Fruit fly (Drosophila melanogaster) S2 (cell line): ENCODE results near the gene slmb.

Source experiments
- CG8478 ChIP-seq: fragments of >200 bp; optimal IDR thresholded peaks from 2 replicates; lab custom pipeline; 2018
- CTCF ChIP-seq, 2 experiments: fragments of >200 bp; optimal IDR thresholded peaks; 2 replicates each; lab custom pipeline; 2018

slmb gene

DNA sequence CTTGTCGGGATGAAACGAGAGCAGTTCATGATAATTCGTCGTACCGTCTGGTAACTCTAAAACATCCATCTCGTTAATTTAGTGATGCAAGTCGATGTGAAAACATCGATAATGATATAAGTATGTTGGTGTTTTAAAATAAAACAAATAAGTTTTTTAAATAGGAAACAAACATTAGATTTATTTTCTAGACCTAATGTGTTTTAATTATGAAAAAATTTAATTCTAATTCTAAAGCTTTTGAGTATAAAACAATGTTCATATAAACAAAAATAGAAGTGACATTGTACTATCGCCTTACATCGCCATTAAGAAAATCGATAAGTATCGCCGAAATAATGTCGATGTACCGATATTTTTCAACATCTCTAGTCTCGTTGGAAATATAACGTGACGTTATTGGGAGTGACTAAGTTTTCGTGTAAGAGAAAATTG is 16.2 kb downstream of the slmb start, which contains the start of gene Rab11:
TSS of gene Rab11 (plus strand) at position 363 of the 435 bp plus-strand sequence.
- no peak for TF ChIP-seq CG8478 (lab: Kevin White, UChicago)
- no peak for TF ChIP-seq CTCF (optimal IDR thresholded peaks at IDR 0.05; lab: Kevin White, UChicago)

DNA sequence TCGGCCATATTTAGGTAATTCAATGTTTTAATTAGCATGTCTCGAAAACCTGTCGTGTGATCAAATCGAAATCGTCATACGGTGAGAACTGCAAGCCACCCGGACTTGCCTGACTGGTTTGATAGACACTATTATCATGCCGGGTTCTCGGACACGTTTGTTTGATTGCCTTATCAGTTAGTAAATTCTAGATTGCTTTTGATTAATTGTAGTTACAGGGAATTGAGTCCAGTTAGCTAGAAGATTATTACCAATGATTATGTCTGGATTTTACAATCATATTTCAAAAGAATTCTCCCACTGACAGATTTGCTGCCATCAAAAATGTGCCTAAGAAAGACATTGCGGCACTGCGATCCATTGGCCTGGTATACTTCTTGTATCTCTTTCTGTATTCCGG is 17.6 kb downstream of the slmb start:
- no peak for TF ChIP-seq CTCF (optimal IDR thresholded peaks at IDR 0.05; lab: Kevin White, UChicago)
- TF ChIP-seq CG8478 (lab: Kevin White, UChicago) = no peak

DNA sequence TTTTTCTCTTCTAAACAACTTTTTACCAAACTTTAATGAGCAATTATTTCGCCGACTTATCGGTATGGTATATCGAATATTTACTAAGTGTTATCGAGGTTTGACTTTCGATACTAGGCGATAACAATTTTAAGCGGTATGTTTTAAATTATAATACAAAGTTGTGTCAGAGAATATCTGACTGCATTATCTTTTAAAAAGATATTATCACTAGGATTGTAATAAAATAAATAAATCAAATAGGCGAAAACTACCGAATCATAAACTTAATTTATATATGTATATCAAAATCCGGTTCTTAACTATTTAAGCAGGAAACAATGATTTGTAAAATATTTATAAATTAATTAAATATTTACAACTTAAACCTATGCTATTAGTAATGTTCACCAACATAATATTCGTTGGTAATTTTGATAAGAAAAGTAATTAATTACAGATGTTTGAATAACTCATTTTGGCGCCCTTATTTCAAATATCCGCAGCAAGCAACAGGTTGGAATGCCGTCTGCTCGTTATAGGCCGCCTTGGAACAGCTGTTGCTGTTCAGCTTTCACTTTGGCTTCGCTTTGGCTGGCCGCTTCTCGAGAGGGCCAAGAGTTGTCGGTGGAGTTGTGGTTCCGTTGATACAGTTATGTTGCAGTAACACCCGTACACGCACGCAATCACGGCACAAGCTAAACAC is 19.2 kb downstream of the slmb start, which contains the start of the genes Sec15 and rtet:
TSS of gene Sec15 (minus strand) at position 66 of the 685 bp plus-strand sequence.
TSS of gene rtet (plus strand) at position 540 of the 685 bp plus-strand sequence.
- TF ChIP-seq CTCF (optimal IDR thresholded peaks at IDR 0.05; lab: Kevin White, UChicago) (no peak), CG8478 (lab: Kevin White, UChicago) (no peak)

DNA sequence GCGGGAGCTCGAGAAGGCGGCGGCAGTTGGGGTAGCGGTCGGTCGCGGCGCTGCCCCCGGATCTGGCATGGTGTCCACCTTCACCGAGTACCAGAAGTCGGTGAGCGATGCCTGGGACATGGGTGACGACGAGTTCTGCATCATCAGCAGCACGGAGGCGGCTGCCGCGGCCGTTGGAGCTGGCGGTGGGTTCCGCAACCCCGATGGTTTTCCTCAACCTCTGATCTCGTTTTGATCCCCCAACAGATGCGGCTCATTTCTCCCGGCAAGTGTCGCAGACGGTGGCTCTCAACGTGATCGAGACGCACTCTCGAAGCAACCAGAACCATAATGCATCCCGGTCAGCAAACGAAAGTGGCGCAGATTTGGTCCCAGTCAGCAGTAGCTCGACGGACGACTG is 24.8 kb downstream of the slmb start:
- TF ChIP-seq CTCF (optimal IDR thresholded peaks at IDR 0.05; lab: Kevin White, UChicago) = no peak
- TF ChIP-seq CG8478 (lab: Kevin White, UChicago) = no peak

DNA sequence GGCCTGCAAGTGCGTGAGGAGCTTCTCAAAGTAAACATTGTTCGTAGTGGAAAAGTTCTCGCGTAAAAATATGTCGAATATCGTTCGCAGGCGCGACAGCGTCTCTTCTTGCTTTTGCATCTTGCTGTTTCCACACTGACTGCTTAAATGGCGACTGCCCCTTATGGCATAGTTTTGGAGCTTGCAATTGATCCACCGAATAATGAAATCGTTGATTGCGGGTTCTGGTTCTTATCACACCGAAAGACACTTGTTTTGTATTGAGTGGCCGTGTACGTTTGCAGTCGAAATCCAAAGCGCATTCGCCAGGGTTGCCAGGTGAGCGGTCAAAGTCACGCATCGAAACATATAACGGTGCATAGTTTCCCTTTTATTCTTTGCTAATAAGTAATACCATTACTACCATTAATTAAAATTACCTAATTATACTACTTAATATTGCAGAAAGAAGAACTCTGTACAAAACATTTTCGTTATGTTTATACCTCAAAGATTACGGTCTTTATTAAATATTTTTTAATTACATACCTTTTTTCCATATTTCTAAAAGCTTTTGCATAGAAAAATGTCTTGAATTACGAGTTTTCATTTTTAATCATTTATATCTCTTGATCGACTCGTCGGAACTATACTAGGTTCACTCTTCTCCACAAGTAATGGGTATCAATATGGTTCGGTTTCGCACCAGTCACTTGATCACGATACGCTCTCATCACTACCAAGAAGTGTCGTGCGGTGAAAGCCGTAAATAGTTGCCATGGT is 25.7 kb downstream of the slmb start, which contains the start of the genes CG7044 and Tbc1d22:
TSS of gene CG7044 (minus strand) at position 266 of the 762 bp plus-strand sequence.
TSS of gene Tbc1d22 (plus strand) at position 747 of the 762 bp plus-strand sequence.
- TF ChIP-seq CTCF (optimal IDR thresholded peaks at IDR 0.05; lab: Kevin White, UChicago) (no peak), CG8478 (lab: Kevin White, UChicago) (no peak)

DNA sequence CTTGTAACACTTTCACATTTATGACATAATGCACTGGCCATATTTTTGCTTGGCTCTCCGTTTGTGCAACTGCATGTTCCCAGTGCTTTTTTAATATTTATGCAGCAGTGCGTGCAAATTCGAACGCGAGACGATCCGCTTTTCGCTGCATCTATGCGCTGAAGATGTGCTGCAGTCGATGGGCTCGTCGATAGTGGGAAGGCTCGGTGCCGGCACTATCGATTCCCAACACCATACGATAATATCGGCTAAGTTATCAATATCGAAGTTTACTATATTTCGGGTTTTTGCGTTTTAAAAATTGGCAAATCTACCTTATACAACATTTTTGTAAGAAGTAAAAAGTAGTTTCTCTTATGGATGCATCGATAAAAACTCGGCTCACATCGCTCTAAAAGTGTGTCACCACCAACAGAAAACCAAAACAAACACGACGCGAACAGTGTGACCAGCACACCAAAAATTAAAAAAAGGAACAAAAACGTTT is 29.6 kb downstream of the slmb start, which contains the start of gene RhoGAP93B:
TSS of gene RhoGAP93B (minus strand) at position 197 of the 487 bp plus-strand sequence.
- TF ChIP-seq CTCF (optimal IDR thresholded peaks at IDR 0.05; lab: Kevin White, UChicago) = peak; percentile 4 to 10
- TF ChIP-seq CG8478 (lab: Kevin White, UChicago) = no peak

DNA sequence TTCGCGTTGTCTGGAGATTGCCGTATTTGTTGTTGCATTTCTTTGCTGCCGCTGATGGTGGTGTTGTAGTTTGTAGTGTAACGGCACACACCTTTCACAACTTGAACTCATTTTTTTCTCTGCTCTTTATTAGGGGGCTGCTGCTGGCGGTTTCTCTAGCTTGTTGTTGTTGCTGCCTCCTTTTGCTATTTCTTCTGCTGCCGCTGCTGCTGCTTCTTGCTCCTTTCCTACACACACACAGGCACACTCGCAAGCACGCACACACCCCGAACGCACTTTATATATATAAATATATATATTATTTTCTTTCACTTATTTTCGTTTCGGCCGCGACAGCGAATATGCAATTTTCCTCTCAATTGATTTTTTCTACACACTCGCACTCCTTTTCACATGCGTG is 30.1 kb downstream of the slmb start:
- TF ChIP-seq CG8478 (lab: Kevin White, UChicago) (no peak), CTCF (optimal IDR thresholded peaks at IDR 0.05; lab: Kevin White, UChicago) (no peak)

DNA sequence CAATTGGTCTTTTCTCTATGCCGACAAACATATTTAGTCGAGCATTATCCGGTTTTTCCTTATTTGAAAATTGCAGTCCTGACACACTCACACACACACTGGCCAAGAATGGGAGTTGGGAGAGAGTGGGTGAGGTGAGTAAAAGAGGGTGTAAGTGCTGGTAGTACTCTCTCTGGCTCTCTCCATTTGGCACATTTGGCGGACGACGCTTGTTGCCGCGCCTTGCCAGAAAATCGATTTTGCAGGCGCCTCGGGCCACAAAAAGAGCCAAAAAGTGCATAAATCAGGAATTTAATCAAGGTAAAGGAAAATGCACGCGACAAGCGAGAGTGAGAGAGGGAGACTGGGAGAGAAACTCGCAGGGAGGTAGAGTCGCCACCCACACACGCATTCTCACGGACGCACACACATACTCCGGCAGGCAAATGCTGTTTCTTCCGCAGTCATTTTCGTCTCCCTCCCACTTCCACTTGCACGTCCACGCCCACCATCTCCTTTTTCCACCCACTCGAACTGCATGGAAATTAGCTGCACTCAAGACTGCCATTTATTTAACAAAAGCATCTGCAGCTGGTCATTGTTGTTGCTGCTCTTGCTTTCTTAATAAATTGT is 30.6 kb downstream of the slmb start:
- no peak for TF ChIP-seq CTCF (optimal IDR thresholded peaks at IDR 0.05; lab: Kevin White, UChicago)
- TF ChIP-seq CG8478 (lab: Kevin White, UChicago) = no peak

DNA sequence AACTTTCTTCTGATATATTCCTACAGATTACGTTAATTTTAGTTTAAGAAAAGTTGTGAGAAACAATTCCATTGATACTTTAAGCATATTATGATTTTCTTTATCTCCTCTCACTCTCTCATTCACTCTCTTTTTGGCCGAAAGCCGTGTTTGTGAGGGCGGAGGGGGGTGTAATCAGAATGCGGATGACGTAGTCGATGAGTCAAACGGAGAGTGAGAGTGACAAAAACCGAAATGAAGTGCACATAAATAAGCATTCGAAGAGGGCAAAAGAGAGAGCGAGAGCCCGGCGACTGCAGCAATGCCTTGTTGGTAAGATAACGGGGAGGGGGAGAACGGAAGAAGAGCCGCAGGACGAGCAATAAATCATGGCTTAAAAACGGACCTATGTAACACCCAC is 33.0 kb downstream of the slmb start:
- TF ChIP-seq CTCF (optimal IDR thresholded peaks at IDR 0.05; lab: Kevin White, UChicago) (no peak), CG8478 (lab: Kevin White, UChicago) (no peak)

DNA sequence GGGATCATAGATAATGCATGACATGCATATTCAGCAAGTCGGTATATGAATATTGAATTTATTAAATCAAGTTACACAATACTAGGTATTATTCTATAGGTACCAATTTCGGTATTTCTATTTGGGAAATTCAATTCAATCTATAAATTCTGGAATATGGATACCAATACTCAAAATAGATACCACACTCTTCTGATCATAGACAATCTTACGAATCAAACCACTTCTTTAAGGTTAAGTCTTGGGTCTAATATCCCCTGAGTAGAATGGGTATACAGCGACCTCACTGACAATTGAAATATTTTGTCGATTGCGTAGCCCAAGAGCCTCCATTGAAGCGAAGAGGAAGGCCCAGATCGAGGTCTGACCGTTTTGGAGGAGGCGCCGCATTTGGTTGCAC is 34.5 kb downstream of the slmb start:
- TF ChIP-seq CG8478 (lab: Kevin White, UChicago) (no peak), CTCF (optimal IDR thresholded peaks at IDR 0.05; lab: Kevin White, UChicago) (no peak)

DNA sequence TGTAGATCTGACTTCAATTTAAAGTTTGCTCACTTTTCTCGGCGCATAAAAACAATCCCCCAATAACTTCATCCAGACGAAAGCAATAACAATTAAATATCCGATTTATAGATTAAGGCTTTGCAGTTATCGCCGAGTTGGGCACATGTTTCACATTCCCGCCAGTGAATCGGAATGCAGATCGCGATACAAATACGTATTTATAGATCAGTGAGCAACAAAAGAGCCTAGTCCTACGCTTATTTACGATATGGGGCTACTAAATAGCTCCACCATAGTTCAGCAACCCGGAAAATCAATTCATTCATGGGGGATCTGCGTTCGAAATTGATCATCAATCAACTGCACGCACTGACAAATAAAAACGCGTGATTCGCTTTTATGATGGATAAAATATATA is 35.2 kb downstream of the slmb start:
- TF ChIP-seq CTCF (optimal IDR thresholded peaks at IDR 0.05; lab: Kevin White, UChicago) (no peak), CG8478 (lab: Kevin White, UChicago) (no peak)

DNA sequence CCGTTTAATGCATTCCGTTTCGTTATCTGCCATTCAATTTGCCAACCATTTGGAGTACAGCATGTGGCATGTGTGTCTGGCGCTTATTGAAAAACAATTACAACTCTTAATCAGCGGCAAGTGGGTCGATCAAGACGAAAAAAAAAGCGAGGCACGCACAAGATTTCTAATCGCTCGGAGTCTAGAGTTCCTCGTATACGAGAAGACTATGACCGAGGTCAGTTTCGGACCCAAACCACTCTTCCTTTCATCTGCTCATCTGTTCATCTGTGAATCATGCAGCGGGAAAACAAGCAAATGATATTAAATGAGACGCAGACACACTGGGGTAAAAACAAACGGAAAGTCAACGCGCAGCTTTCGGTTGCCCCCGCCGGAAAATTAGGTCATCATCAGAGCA is 35.8 kb downstream of the slmb start:
- TF ChIP-seq CG8478 (lab: Kevin White, UChicago) (no peak), CTCF (optimal IDR thresholded peaks at IDR 0.05; lab: Kevin White, UChicago) (no peak)

DNA sequence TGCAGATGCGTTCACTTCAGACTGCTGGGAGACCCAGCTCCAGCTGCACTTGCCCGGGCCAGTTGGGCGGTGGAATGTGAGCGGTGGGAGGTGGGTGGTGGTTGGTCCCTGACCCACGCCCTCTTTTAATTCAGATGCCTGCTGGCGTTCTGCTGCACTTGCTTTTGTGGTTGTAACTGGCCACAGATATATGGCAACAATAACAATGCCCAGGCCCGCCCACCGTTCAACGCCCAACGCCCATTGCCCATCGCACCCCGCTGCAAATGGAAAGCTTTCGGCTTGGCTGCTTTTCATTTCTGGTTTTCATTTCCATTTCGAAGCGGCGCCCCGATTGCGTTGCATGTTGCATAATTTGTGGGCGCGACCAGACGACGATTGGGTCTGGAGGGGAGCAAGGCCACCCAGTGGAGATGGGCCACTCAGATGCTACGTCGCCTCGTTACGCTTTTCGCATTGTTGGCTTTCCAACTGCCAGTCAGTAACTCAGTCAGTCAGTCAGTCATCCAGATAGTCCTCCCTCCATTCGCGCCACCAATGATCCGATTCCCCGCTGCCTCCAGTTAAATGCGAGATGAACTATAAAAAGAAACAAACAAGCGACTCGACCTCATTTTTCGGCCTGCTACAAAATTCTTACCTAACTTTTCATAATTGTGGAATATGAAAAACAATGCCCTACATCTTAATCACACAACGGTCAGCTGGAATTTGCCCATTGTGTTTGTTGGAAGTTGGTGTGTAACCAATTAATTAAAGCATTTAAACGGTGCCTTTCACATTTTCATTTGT is 36.9 kb downstream of the slmb start:
- TF ChIP-seq CG8478 (lab: Kevin White, UChicago) = no peak
- no peak for TF ChIP-seq CTCF (optimal IDR thresholded peaks at IDR 0.05; lab: Kevin White, UChicago)

DNA sequence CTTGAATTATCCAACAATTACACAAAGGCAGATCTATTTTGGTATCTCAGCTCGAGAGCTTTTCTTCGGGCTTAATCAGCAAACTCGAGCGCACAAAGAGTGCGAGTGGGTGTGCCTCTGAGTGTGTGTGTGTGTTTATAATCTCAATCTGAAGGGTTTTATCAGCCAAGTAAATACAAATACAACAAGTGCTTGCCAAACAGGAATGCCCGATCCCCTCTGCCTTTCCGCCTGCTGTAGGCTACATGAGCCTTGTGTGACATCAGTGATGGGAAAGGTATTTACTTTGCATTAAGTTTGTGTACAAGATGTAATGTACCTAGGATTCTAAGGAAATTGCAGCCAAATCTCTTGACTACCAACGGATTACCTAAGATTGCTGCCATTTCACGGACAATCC is 37.9 kb downstream of the slmb start:
- TF ChIP-seq CTCF (optimal IDR thresholded peaks at IDR 0.05; lab: Kevin White, UChicago) (no peak), CG8478 (lab: Kevin White, UChicago) (no peak)
